Fruit fly (Drosophila melanogaster): ENCODE results near the gene CG32241.

CG32241 gene

dm6 chr3L:4436421-4436820, 30.0 kb downstream of the CG32241 start, which contains the start of gene CG15021:
Gene CG15021, plus strand, starts transcription at chr3L:4436721.
- no peak for TF ChIP-seq CG17801 (GFP tag; optimal IDR thresholded peaks at IDR 0.05; ENCODE audit: partially characterized antibody)

dm6 chr3L:4431111-4431730, 35.2 kb downstream of the CG32241 start:
- no peak for TF ChIP-seq CG17801 (GFP tag; optimal IDR thresholded peaks at IDR 0.05; ENCODE audit: partially characterized antibody)

DNA sequence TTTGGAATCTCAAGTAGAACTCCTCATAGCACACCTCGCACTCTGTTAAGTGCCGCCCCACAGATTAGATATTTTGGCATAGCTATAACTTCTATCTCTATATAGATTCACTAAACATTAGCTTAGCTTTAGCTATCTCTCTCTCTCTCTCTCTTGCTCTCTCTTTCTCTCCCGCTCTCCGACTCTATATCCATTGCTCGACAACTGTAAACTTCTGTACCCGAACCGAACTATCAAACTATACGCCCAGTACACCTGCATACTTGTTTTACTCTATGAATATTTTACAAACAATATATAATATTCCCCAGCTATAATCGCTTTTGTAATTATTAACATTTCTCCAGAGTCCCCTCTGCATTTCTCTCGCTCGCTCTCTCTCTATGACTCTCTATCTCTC, 36.1 kb downstream of the CG32241 start:
- no peak for TF ChIP-seq CG17801 (GFP tag; optimal IDR thresholded peaks at IDR 0.05; ENCODE audit: partially characterized antibody)

DNA sequence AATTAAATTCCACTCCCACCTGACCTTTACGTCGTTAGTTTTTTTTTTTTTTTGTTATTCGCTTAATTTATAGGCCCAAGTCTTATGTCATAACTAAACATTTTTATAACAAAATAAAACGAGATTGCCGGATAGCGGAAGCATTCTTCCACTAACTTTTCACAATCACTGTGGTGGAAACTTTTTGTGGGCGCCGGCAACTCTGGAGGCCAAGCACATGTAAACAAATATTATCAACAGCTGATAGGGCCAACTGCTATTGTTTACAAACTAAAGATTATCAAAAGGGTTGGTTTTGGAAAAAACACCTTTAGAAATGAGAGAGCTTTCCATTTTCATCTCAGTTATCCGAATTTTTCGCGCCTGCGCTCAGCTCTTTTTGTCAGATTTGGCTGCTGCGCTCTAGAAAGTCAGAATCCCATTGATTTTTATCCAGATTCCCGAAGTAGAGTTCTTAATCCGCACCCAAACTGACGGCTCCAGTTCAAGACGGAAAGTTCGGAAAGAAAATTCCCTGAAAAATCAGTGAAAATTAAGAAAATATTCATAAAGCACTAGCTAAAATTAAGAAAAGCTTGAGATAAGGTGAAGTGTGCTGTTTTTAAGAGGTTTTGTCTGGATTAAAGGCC, 37.4 kb downstream of the CG32241 start, which contains the start of gene nAChRbeta1:
Gene nAChRbeta1, plus strand, starts transcription at position 432 of the 629 bp plus-strand sequence.
- no peak for TF ChIP-seq CG17801 (GFP tag; optimal IDR thresholded peaks at IDR 0.05; ENCODE audit: partially characterized antibody)

DNA sequence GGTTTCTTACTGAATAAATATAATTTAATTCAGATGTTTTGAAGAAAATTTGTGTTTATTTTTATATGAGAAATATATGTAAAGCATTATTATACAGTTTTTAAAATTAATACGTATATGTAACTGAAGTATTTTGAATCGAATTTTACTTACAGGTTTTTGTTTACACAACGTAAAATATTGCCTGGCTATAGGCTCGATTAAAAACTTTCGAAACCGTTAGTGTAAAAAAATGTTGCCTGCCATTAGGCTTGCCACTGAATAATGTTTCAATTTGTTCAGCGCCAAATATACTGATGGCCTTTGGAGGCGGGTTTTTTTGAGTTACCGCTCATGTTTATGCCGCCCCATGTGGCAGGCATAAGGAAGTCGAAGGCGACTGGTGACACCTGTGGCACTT, 39.8 kb downstream of the CG32241 start:
- no peak for TF ChIP-seq CG17801 (GFP tag; optimal IDR thresholded peaks at IDR 0.05; ENCODE audit: partially characterized antibody)

- no peak for TF ChIP-seq CG17801 (GFP tag; optimal IDR thresholded peaks at IDR 0.05; ENCODE audit: partially characterized antibody)
These were observed 45.1 kb downstream of the CG32241 start, which contains the start of gene CG15020 for dm6 chr3L:4421362-4421761. Gene CG15020, plus strand, starts transcription at chr3L:4421662.

DNA sequence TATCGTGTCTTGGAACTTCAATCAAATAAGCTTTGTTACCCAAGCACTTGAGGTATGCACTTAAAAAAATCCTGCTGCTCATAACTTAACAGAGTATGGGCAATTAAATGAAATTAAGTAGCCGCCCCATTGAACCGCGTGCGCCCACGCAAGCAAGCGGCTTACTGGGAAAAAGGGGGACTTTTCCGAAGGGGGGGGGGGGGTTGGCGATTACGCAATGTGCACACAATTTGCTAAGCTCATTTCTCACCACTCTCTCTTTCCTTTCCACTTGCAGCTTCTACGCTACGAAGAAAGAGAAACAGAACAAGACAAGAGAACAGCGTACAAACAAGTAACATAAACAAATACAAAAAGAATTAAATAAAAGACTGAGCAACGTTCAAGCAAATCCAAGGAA, 48.9 kb downstream of the CG32241 start:
- TF ChIP-seq CG17801 (GFP tag; optimal IDR thresholded peaks at IDR 0.05; ENCODE audit: partially characterized antibody), result no peak

- TF ChIP-seq CG17801 (GFP tag; optimal IDR thresholded peaks at IDR 0.05; ENCODE audit: partially characterized antibody), result no peak
These were observed 49.4 kb downstream of the CG32241 start for dm6 chr3L:4417068-4417467.

DNA sequence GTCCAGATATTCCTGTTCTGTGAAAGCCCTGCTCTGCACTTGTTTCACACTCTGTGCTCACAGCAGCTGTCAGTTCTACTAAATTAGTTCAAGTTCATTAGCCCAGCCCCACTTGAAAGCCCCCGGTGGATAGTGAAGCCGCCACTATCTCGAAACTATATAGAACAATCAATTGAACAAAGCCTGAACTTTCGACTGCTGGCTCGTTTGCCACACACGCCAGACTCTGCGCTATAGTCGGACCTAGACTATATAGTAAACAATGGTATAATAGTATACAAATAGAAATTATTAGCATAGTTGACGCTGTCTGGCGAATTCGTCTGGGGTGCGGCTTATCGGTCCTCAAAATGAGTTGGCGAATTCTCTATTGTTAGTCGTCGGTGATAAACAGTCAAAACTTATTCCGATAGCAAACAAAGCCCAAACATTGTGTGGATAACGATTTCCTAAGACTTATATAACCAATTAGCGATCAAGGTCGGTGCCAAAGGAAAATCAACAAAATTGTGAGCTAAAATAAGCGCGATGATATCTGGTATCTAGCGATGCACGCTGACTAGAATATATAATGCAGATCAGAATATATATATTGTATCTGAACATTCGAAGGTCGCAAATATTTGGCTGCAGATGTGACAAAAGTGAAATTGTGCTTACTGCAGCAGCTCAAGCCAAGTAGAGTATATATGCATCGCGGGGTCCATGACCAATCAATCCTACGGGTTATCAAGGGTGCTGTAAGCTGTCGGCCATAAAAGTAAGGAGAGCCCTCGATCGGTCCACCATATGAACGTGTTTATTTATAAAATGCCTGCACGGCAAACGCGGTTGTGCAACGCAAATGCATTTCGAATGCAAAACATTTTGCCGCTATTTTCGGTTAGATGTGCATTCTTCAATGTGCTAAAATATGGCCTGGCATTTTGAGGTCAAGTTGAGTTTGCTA, 50.8 kb downstream of the CG32241 start:
- no peak for TF ChIP-seq CG17801 (GFP tag; optimal IDR thresholded peaks at IDR 0.05; ENCODE audit: partially characterized antibody)
